Fruit fly (Drosophila melanogaster) whole organism, embryonic: ENCODE measurements around the gene CG3184.
A peak's percentile ranks its signal among the peaks of the same experiment; 100 is the strongest.

Source experiments
- ATbp ChIP-seq: fragments of 200-800 bp; sonication (Bioruptor generic); optimal IDR thresholded peaks from 2 replicates; lab custom pipeline; 2017; ENCODE audit warnings: missing biosample characterization, mild to moderate bottlenecking, missing genetic modification characterization, missing genetic modification reagents
- Adf1 ChIP-seq: fragments of 200-800 bp; sonication (Bioruptor generic); IDR thresholded peaks from 2 replicates; pipeline ENCODE4 v1.3.6; 2022; ENCODE audit warnings: missing biosample characterization, missing genetic modification characterization
- CG13894 ChIP-seq: fragments of 200-800 bp; sonication (Bioruptor generic); optimal IDR thresholded peaks from 3 replicates; lab custom pipeline; 2018; ENCODE audit warnings: missing biosample characterization, mild to moderate bottlenecking, missing genetic modification characterization, moderate library complexity
- CG14667 ChIP-seq: fragments of 200-800 bp; sonication (Bioruptor generic); IDR thresholded peaks from 2 replicates; pipeline ENCODE4 v1.3.6; 2022; ENCODE audit warnings: missing biosample characterization, missing genetic modification characterization
- CG15514 ChIP-seq: fragments of 200-800 bp; sonication (Bioruptor generic); optimal IDR thresholded peaks from 3 replicates; lab custom pipeline; 2017; ENCODE audit warnings: missing biosample characterization, missing genetic modification characterization, mild to moderate bottlenecking, moderate library complexity, missing genetic modification reagents
- CG17361 ChIP-seq: fragments of 200-800 bp; sonication (Bioruptor generic); IDR thresholded peaks from 3 replicates; pipeline ENCODE4 v1.3.6; 2022; ENCODE audit warnings: missing biosample characterization, missing genetic modification characterization
- CG17385 ChIP-seq: fragments of 200-800 bp; sonication (Bioruptor generic); optimal IDR thresholded peaks from 3 replicates; lab custom pipeline; 2018; ENCODE audit warnings: missing biosample characterization, mild to moderate bottlenecking, missing genetic modification characterization
- CG17612 ChIP-seq: fragments of 200-800 bp; sonication (Bioruptor generic); IDR thresholded peaks from 2 replicates; pipeline ENCODE4 v1.3.6; 2022; ENCODE audit warnings: missing biosample characterization, missing genetic modification characterization
- CG18262 ChIP-seq: fragments of 200-800 bp; optimal IDR thresholded peaks from 3 replicates; lab custom pipeline; 2019; ENCODE audit warnings: missing biosample characterization, mild to moderate bottlenecking, missing genetic modification characterization, moderate library complexity
- CG2199 ChIP-seq: fragments of 200-800 bp; sonication (Bioruptor generic); IDR thresholded peaks from 3 replicates; pipeline ENCODE4 v1.3.6; 2022; ENCODE audit warnings: missing biosample characterization, missing genetic modification characterization
- CG31388 ChIP-seq: fragments of 200-800 bp; sonication (Bioruptor generic); optimal IDR thresholded peaks from 2 replicates; lab custom pipeline; 2016; ENCODE audit warnings: missing biosample characterization, missing genetic modification characterization
- CG42726 ChIP-seq: fragments of 200-800 bp; sonication (Bioruptor generic); IDR thresholded peaks from 2 replicates; pipeline ENCODE4 v1.3.6; 2022; ENCODE audit warnings: missing biosample characterization, missing genetic modification characterization; ENCODE audit not compliant: partially characterized antibody
- CG4360 ChIP-seq: fragments of 200-800 bp; sonication (Bioruptor generic); IDR thresholded peaks from 2 replicates; pipeline ENCODE4 v1.3.6; 2022; ENCODE audit warnings: missing biosample characterization, missing genetic modification characterization
- CG5180 ChIP-seq: fragments of 200-800 bp; sonication (Bioruptor generic); optimal IDR thresholded peaks from 3 replicates; lab custom pipeline; 2017; ENCODE audit warnings: missing biosample characterization, missing genetic modification characterization, mild to moderate bottlenecking, moderate library complexity, missing genetic modification reagents
- CG7556 ChIP-seq: fragments of 200-800 bp; sonication (Bioruptor generic); optimal IDR thresholded peaks from 2 replicates; lab custom pipeline; 2017; ENCODE audit warnings: missing biosample characterization, mild to moderate bottlenecking, missing genetic modification characterization
- CG8478 ChIP-seq: fragments of >200 bp; optimal IDR thresholded peaks from 2 replicates; lab custom pipeline; 2018
- H15 ChIP-seq: fragments of 200-800 bp; sonication (Bioruptor generic); IDR thresholded peaks from 3 replicates; pipeline ENCODE4 v1.3.6; 2022; ENCODE audit warnings: missing biosample characterization, missing genetic modification characterization
- HLH3B ChIP-seq: fragments of 200-800 bp; sonication (Bioruptor generic); IDR thresholded peaks from 2 replicates; pipeline ENCODE4 v1.3.6; 2022; ENCODE audit warnings: missing biosample characterization, missing genetic modification characterization
- Lpt ChIP-seq: fragments of >200 bp; optimal IDR thresholded peaks from 2 replicates; lab custom pipeline; 2018; ENCODE audit warnings: missing biosample characterization, missing genetic modification characterization
- Pdp1 ChIP-seq, 2 experiments: fragments of 200-800 bp; sonication (Bioruptor generic); optimal IDR thresholded peaks; 3 replicates each; lab custom pipeline; 2016; ENCODE audit warnings: missing biosample characterization in 2 of 2, missing genetic modification characterization in 2 of 2, mild to moderate bottlenecking in 1 of 2, moderate library complexity in 1 of 2
- Sox100B ChIP-seq: fragments of 200-800 bp; sonication (Bioruptor generic); optimal IDR thresholded peaks from 3 replicates; lab custom pipeline; 2018; ENCODE audit warnings: missing biosample characterization, mild to moderate bottlenecking, missing genetic modification characterization
- Ssrp ChIP-seq: fragments of 200-800 bp; sonication (Bioruptor generic); optimal IDR thresholded peaks from 2 replicates; lab custom pipeline; 2018; ENCODE audit warnings: missing biosample characterization, mild to moderate bottlenecking, missing genetic modification characterization, moderate library complexity
- TFAM ChIP-seq: fragments of 200-800 bp; sonication (Bioruptor generic); optimal IDR thresholded peaks from 2 replicates; lab custom pipeline; 2017; ENCODE audit warnings: missing biosample characterization, missing genetic modification characterization, inconsistent platforms
- Taf1 ChIP-seq: fragments of 200-800 bp; sonication (Bioruptor generic); IDR thresholded peaks from 2 replicates; pipeline ENCODE4 v1.3.6; 2022; ENCODE audit warnings: missing biosample characterization, missing genetic modification characterization
- Xbp1 ChIP-seq: fragments of 200-800 bp; sonication (Bioruptor generic); optimal IDR thresholded peaks from 3 replicates; lab custom pipeline; 2016; ENCODE audit warnings: missing biosample characterization, mild to moderate bottlenecking, missing genetic modification characterization
- abd-A ChIP-seq: fragments of 200-800 bp; sonication (Bioruptor generic); optimal IDR thresholded peaks from 3 replicates; lab custom pipeline; 2019; ENCODE audit warnings: missing biosample characterization, mild to moderate bottlenecking, missing genetic modification characterization, moderate library complexity
- aop ChIP-seq: fragments of 200-800 bp; sonication (Bioruptor generic); IDR thresholded peaks from 2 replicates; pipeline ENCODE4 v1.3.6; 2022; ENCODE audit warnings: missing biosample characterization, missing genetic modification characterization
- bsh ChIP-seq, 2 experiments: fragments of 200-800 bp; sonication (Bioruptor generic); optimal IDR thresholded peaks; 2 replicates each; lab custom pipeline; 2017 to 2018; ENCODE audit warnings: mild to moderate bottlenecking in 2 of 2, missing biosample characterization in 2 of 2, missing genetic modification characterization in 2 of 2, moderate library complexity in 1 of 2
- cas ChIP-seq: fragments of 200-800 bp; sonication (Bioruptor generic); IDR thresholded peaks from 2 replicates; pipeline ENCODE4 v1.3.6; 2022; ENCODE audit warnings: missing biosample characterization, missing genetic modification characterization
- chm ChIP-seq: fragments of 200-800 bp; sonication (Bioruptor generic); IDR thresholded peaks from 2 replicates; pipeline ENCODE4 v1.3.6; 2022; ENCODE audit warnings: missing biosample characterization, missing genetic modification characterization
- eve ChIP-seq, 2 experiments: fragments of >200 bp; optimal IDR thresholded peaks; 2 replicates each; lab custom pipeline; 2017; ENCODE audit warnings: missing biosample characterization in 2 of 2, missing genetic modification characterization in 2 of 2
- fd96Cb ChIP-seq: fragments of 200-800 bp; sonication (Bioruptor generic); optimal IDR thresholded peaks from 2 replicates; lab custom pipeline; 2018; ENCODE audit warnings: missing biosample characterization, mild to moderate bottlenecking, missing genetic modification characterization, moderate library complexity
- gcm ChIP-seq: fragments of 200-800 bp; sonication (Bioruptor generic); optimal IDR thresholded peaks from 2 replicates; lab custom pipeline; 2019; ENCODE audit warnings: missing biosample characterization, mild to moderate bottlenecking, missing genetic modification characterization, moderate library complexity
- gem ChIP-seq: fragments of 200-800 bp; sonication (Bioruptor generic); optimal IDR thresholded peaks from 2 replicates; lab custom pipeline; 2019; ENCODE audit warnings: missing biosample characterization, mild to moderate bottlenecking, missing genetic modification characterization, moderate library complexity
- hth ChIP-seq: fragments of >200 bp; optimal IDR thresholded peaks from 2 replicates; lab custom pipeline; 2017; ENCODE audit warnings: inconsistent platforms
- insv ChIP-seq, 2 experiments: fragments of 200-800 bp; sonication (Bioruptor generic); optimal IDR thresholded peaks; 3 replicates each; lab custom pipeline; 2016 to 2018; ENCODE audit warnings: missing biosample characterization in 2 of 2, missing genetic modification characterization in 2 of 2
- ken ChIP-seq: fragments of 200-800 bp; sonication (Bioruptor generic); IDR thresholded peaks from 3 replicates; pipeline ENCODE4 v1.3.6; 2022; ENCODE audit warnings: missing biosample characterization, missing genetic modification characterization
- lola ChIP-seq, 3 experiments: fragments of >200 bp in 2 of 3; fragments of 200-800 bp in 1 of 3; sonication (Bioruptor generic) in 1 of 3; optimal IDR thresholded peaks; 2 replicates each; lab custom pipeline; 2017 to 2019; ENCODE audit warnings: missing biosample characterization in 3 of 3, missing genetic modification characterization in 3 of 3, mild to moderate bottlenecking in 1 of 3, moderate library complexity in 1 of 3
- nmo ChIP-seq: fragments of 200-800 bp; sonication (Bioruptor generic); optimal IDR thresholded peaks from 2 replicates; lab custom pipeline; 2018; ENCODE audit warnings: missing biosample characterization, mild to moderate bottlenecking, missing genetic modification characterization, moderate library complexity
- phol ChIP-seq: fragments of 200-800 bp; sonication (Bioruptor generic); optimal IDR thresholded peaks from 3 replicates; lab custom pipeline; 2018; ENCODE audit warnings: missing biosample characterization, mild to moderate bottlenecking, missing genetic modification characterization, moderate library complexity
- pnt ChIP-seq: fragments of 200-800 bp; sonication (Bioruptor generic); optimal IDR thresholded peaks from 3 replicates; lab custom pipeline; 2016; ENCODE audit warnings: missing biosample characterization, missing genetic modification characterization
- sens ChIP-seq: fragments of 200-800 bp; sonication (Bioruptor generic); peaks from one replicate; lab custom pipeline; 2016; ENCODE audit warnings: missing biosample characterization, missing genetic modification characterization
- sqz ChIP-seq: fragments of 200-800 bp; sonication (Bioruptor generic); optimal IDR thresholded peaks from 3 replicates; lab custom pipeline; 2018; ENCODE audit warnings: missing biosample characterization, mild to moderate bottlenecking, missing genetic modification characterization
- trh ChIP-seq: fragments of 200-800 bp; sonication (Bioruptor generic); optimal IDR thresholded peaks from 2 replicates; lab custom pipeline; 2016; ENCODE audit warnings: missing biosample characterization, missing genetic modification characterization
- zf30C ChIP-seq: fragments of 200-800 bp; sonication (Bioruptor generic); optimal IDR thresholded peaks from 3 replicates; lab custom pipeline; 2018; ENCODE audit warnings: missing biosample characterization, mild to moderate bottlenecking, missing genetic modification characterization

The CG3184 gene

dm6 chrX:6705059-6705802 is 16.7 kb upstream of the CG3184 start (continued):
- TF ChIP-seq CG42726 (GFP tag; lab: Robert Waterston, UW) (no peak), CG14667 (GFP tag; lab: Robert Waterston, UW) (no peak), aop (GFP tag; lab: Robert Waterston, UW) (no peak), insv (GFP tag; optimal IDR thresholded peaks at IDR 0.05; lab: Kevin White, UChicago) (no peak), CG8478 (lab: Kevin White, UChicago) (no peak), CG13894 (tag; lab: Kevin White, UChicago) (no peak), nmo (GFP tag; lab: Kevin White, UChicago) (peak; percentile 5), H15 (GFP tag; lab: Robert Waterston, UW) (no peak), CG15514 (no peak), ATbp (GFP tag; lab: Kevin White, UChicago) (peak; percentile 2), ken (GFP tag; lab: Robert Waterston, UW) (0 out of 3 replicates have a peak, but pooled peaks have one; percentile 23), CG31388 (GFP tag; lab: Kevin White, UChicago) (no peak), CG17612 (no peak), pnt (GFP tag; lab: Kevin White, UChicago) (no peak), Taf1 (no peak)

- TF ChIP-seq bsh (GFP tag; optimal IDR thresholded peaks at IDR 0.05; lab: Kevin White, UChicago) (peak in 1 of 2 experiments; percentile 24), TFAM (GFP tag; lab: Kevin White, UChicago) (no peak), cas (GFP tag; lab: Robert Waterston, UW) (no peak)
These were observed 15.4 kb upstream of the CG3184 start for dm6 chrX:6703957-6704356.

DNA sequence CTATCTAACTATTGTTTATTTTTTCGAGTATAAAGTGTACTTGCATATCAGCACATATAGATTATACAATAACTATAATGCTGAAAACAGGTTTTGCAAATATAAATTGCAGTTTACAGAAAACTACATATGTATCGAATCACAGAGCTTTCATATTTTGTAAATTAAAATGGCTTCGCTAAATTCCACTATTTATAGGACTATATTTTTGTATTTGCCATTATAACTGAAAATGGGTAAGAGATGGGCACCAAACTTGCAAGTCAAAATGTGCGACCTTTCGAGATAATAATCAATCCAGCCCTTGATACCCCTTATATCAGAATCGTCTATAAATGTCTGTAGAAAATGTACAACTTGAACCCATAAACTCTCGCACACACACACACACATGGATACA is 14.7 kb upstream of the CG3184 start:
- TF ChIP-seq Adf1 (no peak), CG18262 (tag; lab: Kevin White, UChicago) (peak; percentile 19), Sox100B (peak; percentile 22), gem (tag; lab: Kevin White, UChicago) (peak; percentile 18), lola (GFP tag; optimal IDR thresholded peaks at IDR 0.05; lab: Kevin White, UChicago) (peak in 1 of 3 experiments; percentile 19), trh (GFP tag; lab: Kevin White, UChicago) (no peak), eve (GFP tag; optimal IDR thresholded peaks at IDR 0.05; lab: Kevin White, UChicago) (peak in 1 of 2 experiments; percentile 31), CG17385 (GFP tag; lab: Kevin White, UChicago) (peak; percentile 22), Pdp1 (GFP tag; optimal IDR thresholded peaks at IDR 0.05; lab: Kevin White, UChicago) (peak in 1 of 2 experiments; percentile 4), phol (tag; lab: Kevin White, UChicago) (peak; percentile 8), sens (GFP tag; lab: Kevin White, UChicago) (peak; percentile 78), CG7556 (peak; percentile 12), nmo (GFP tag; lab: Kevin White, UChicago) (peak; percentile 5), TFAM (GFP tag; lab: Kevin White, UChicago) (no peak), Ssrp (tag; lab: Kevin White, UChicago) (peak; percentile 5), CG17361 (GFP tag; lab: Robert Waterston, UW) (peak; percentile 44; the same call in 1 of the 3 replicates), hth (lab: Kevin White, UChicago) (no peak), fd96Cb (tag; lab: Kevin White, UChicago) (peak; percentile 18)

DNA sequence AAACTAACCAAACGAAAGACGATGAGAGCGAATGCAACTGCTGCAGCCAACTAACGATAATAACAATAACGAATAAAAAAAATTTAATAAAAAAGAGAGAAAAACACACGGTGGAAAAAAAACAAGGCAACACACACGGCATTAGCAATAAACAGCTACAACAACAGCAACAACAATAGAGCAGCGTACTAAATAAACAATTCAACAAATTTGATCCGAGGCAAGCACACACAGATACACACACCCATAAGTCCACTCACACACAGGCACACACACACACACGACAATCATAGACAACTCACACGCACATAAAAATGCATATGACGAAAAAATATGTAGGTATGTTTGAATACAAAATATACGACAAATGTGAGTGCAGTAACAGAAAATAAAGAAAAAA is 14.0 kb upstream of the CG3184 start:
- TF ChIP-seq chm (GFP tag; lab: Robert Waterston, UW) (peak; percentile 44; the same call in 1 of the 2 replicates), sens (GFP tag; lab: Kevin White, UChicago) (no peak), CG4360 (peak; percentile 83), Lpt (GFP tag; lab: Kevin White, UChicago) (no peak), HLH3B (GFP tag; lab: Robert Waterston, UW) (no peak), Xbp1 (GFP tag; lab: Kevin White, UChicago) (no peak), zf30C (GFP tag; lab: Kevin White, UChicago) (peak; percentile 14), sqz (GFP tag; lab: Kevin White, UChicago) (peak; percentile 86), ATbp (GFP tag; lab: Kevin White, UChicago) (peak; percentile 34), gcm (GFP tag; lab: Kevin White, UChicago) (no peak), CG2199 (GFP tag; lab: Robert Waterston, UW) (0 out of 3 replicates have a peak, but pooled peaks have one; percentile 59), CG5180 (GFP tag; lab: Kevin White, UChicago) (peak; percentile 52), abd-A (tag; lab: Kevin White, UChicago) (peak; percentile 29)
